Fruit fly (Drosophila melanogaster): ENCODE measurements around the gene Usp2.

Usp2 gene

DNA sequence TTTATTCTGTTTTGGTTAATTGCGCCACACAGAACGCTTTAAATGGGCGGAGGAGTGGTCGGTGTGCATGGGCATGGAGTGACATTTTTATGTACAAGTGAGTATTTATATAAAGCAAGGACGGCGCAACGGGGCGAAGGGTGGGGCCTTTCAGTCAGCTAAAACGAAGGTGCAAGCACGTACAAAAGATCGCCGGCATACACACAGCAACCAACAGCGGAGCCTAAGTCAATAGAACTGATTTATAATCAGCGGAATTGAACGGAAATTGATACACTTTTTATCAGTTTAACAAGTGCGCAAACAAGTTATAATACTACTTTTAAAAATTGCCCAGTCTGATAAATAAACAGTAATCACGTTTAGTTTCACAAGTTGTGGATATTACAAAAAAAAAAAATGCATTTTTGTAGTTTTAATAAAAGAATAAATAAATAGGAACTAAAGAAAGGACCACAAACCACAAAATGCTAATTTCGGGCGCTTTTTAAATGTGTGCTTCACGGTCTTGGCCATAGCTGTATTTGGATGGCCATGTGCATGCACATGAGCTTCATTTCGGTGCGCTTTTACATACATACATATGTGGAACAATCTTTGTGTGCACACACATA, 23.7 kb downstream of the Usp2 start:
- peak; percentile 66 for TF ChIP-seq Drgx (GFP tag; IDR thresholded peaks at IDR 0.05)
- peak; percentile 19 for TF ChIP-seq CG9437 (GFP tag; optimal IDR thresholded peaks at IDR 0.05)
- no peak for TF ChIP-seq nom (GFP tag; optimal IDR thresholded peaks at IDR 0.05)
- TF ChIP-seq Xbp1 (GFP tag; optimal IDR thresholded peaks at IDR 0.05), result peak; percentile 5
- no peak for TF ChIP-seq Aef1 (GFP tag; IDR thresholded peaks at IDR 0.05)
- no peak for TF ChIP-seq eve (GFP tag; optimal IDR thresholded peaks at IDR 0.05)
- TF ChIP-seq CG11696 (GFP tag; IDR thresholded peaks at IDR 0.05), result 0 out of 2 replicates have a peak, but pooled peaks have one; percentile 38
- TF ChIP-seq sug (tag; optimal IDR thresholded peaks at IDR 0.05), result no peak
- TF ChIP-seq Poxn (GFP tag; IDR thresholded peaks at IDR 0.05), result no peak
- TF ChIP-seq Ptx1 (GFP tag; IDR thresholded peaks at IDR 0.05), result 0 out of 2 replicates have a peak, but pooled peaks have one; percentile 29
- TF ChIP-seq CG6689 (GFP tag; IDR thresholded peaks at IDR 0.05), result 0 out of 2 replicates have a peak, but pooled peaks have one; percentile 19
- TF ChIP-seq Doc3 (GFP tag; IDR thresholded peaks at IDR 0.05; ENCODE audit: partially characterized antibody), result no peak
- no peak for TF ChIP-seq CG34422 (GFP tag; IDR thresholded peaks at IDR 0.05)
- TF ChIP-seq Hmx (GFP tag; optimal IDR thresholded peaks at IDR 0.05), result no peak
- no peak for TF ChIP-seq Stat92E (GFP tag; optimal IDR thresholded peaks at IDR 0.05)
- TF ChIP-seq sens (GFP tag), result peak; percentile 20
- TF ChIP-seq CG17568 (GFP tag; optimal IDR thresholded peaks at IDR 0.05), result no peak
- peak; percentile 32 for TF ChIP-seq CG8388 (GFP tag; optimal IDR thresholded peaks at IDR 0.05)
- no peak for TF ChIP-seq sr (GFP tag; IDR thresholded peaks at IDR 0.05)
- no peak for TF ChIP-seq exex (tag; optimal IDR thresholded peaks at IDR 0.05)
- no peak for TF ChIP-seq CG30020 (tag; optimal IDR thresholded peaks at IDR 0.05)
- no peak for TF ChIP-seq disco-r (GFP tag; optimal IDR thresholded peaks at IDR 0.05)
- peak in 1 of 2 experiments; percentile 9 for TF ChIP-seq dpn (GFP tag; optimal IDR thresholded peaks at IDR 0.05)
- no peak for TF ChIP-seq ham (GFP tag; IDR thresholded peaks at IDR 0.05)
- no peak for TF ChIP-seq Dbx (GFP tag; IDR thresholded peaks at IDR 0.05)
- 0 out of 3 replicates have a peak, but pooled peaks have one; percentile 6 for TF ChIP-seq ci (GFP tag; IDR thresholded peaks at IDR 0.05)
- peak; percentile 7 for TF ChIP-seq grau (tag; optimal IDR thresholded peaks at IDR 0.05)
- TF ChIP-seq da (GFP tag; optimal IDR thresholded peaks at IDR 0.05), result no peak
- TF ChIP-seq fru (optimal IDR thresholded peaks at IDR 0.05), result no peak
- no peak for TF ChIP-seq MESR4 (GFP tag; optimal IDR thresholded peaks at IDR 0.05)
- TF ChIP-seq CG18262 (tag; optimal IDR thresholded peaks at IDR 0.05), result peak; percentile 58
- no peak for TF ChIP-seq Hr3 (GFP tag; optimal IDR thresholded peaks at IDR 0.05)
- TF ChIP-seq CG17361 (GFP tag; IDR thresholded peaks at IDR 0.05), result peak; percentile 55; the same call in 1 of the 3 replicates
- no peak for TF ChIP-seq Dfd (GFP tag; optimal IDR thresholded peaks at IDR 0.05)
- TF ChIP-seq lbe (GFP tag; optimal IDR thresholded peaks at IDR 0.05), result peak; percentile 20
- TF ChIP-seq HLHmδ (GFP tag; optimal IDR thresholded peaks at IDR 0.05), result no peak
- no peak for TF ChIP-seq CG12299 (tag; optimal IDR thresholded peaks at IDR 0.05)
- no peak for TF ChIP-seq CG10431 (GFP tag; optimal IDR thresholded peaks at IDR 0.05)
- no peak for TF ChIP-seq knrl (GFP tag; IDR thresholded peaks at IDR 0.05; ENCODE audit: partially characterized antibody)
- no peak for TF ChIP-seq Dp (GFP tag; optimal IDR thresholded peaks at IDR 0.05)
- no peak for TF ChIP-seq h (optimal IDR thresholded peaks at IDR 0.05)
- no peak for TF ChIP-seq Dll (GFP tag; IDR thresholded peaks at IDR 0.05; ENCODE audit: partially characterized antibody)
- no peak for TF ChIP-seq twi (tag; optimal IDR thresholded peaks at IDR 0.05)
- peak; percentile 32 for TF ChIP-seq fd96Cb (tag; optimal IDR thresholded peaks at IDR 0.05)
- TF ChIP-seq pnt (GFP tag; optimal IDR thresholded peaks at IDR 0.05), result no peak
- TF ChIP-seq kay (GFP tag; optimal IDR thresholded peaks at IDR 0.05), result no peak
- peak; percentile 30 for TF ChIP-seq CG7839 (tag; optimal IDR thresholded peaks at IDR 0.05)
- no peak for TF ChIP-seq cad (GFP tag; optimal IDR thresholded peaks at IDR 0.05)
- TF ChIP-seq CG2712 (tag; optimal IDR thresholded peaks at IDR 0.05), result peak; percentile 36
- TF ChIP-seq TFAM (GFP tag; optimal IDR thresholded peaks at IDR 0.05), result no peak
- TF ChIP-seq D19A (tag; optimal IDR thresholded peaks at IDR 0.05), result peak; percentile 2
